Fruit fly (Drosophila melanogaster) whole organism, adult: ENCODE measurements around the gene CG5390.

ENCODE experiments used
- CG11617 ChIP-seq: fragments of 200-800 bp; sonication (Bioruptor generic); optimal IDR thresholded peaks from 2 replicates; lab custom pipeline; 2017; ENCODE audit warnings: mild to moderate bottlenecking, missing biosample characterization, missing genetic modification reagents, missing genetic modification characterization
- CG12768 ChIP-seq: fragments of 200-800 bp; sonication (Bioruptor generic); optimal IDR thresholded peaks from 2 replicates; lab custom pipeline; 2017; ENCODE audit warnings: missing biosample characterization, missing genetic modification characterization, mild to moderate bottlenecking, moderate library complexity, missing genetic modification reagents
- CG14711 ChIP-seq: fragments of 200-800 bp; sonication (Bioruptor generic); optimal IDR thresholded peaks from 2 replicates; lab custom pipeline; 2018; ENCODE audit warnings: missing biosample characterization, mild to moderate bottlenecking, missing genetic modification characterization, moderate library complexity
- CG1620 ChIP-seq: fragments of 200-800 bp; sonication (Bioruptor generic); optimal IDR thresholded peaks from 2 replicates; lab custom pipeline; 2016; ENCODE audit warnings: missing biosample characterization, missing genetic modification characterization
- CG33017 ChIP-seq: fragments of 200-800 bp; sonication (Bioruptor generic); optimal IDR thresholded peaks from 2 replicates; lab custom pipeline; 2018; ENCODE audit warnings: missing biosample characterization, mild to moderate bottlenecking, missing genetic modification characterization, moderate library complexity
- CG5204 ChIP-seq: fragments of 200-800 bp; sonication (Bioruptor generic); optimal IDR thresholded peaks from 2 replicates; lab custom pipeline; 2016; ENCODE audit warnings: missing biosample characterization, missing genetic modification characterization
- CG7045 ChIP-seq: fragments of 200-800 bp; sonication (Bioruptor generic); optimal IDR thresholded peaks from 2 replicates; lab custom pipeline; 2017; ENCODE audit warnings: missing biosample characterization, mild to moderate bottlenecking, missing genetic modification characterization
- CG7101 ChIP-seq: fragments of 200-800 bp; sonication (Bioruptor generic); optimal IDR thresholded peaks from 2 replicates; lab custom pipeline; 2018; ENCODE audit warnings: missing biosample characterization, mild to moderate bottlenecking, missing genetic modification characterization, moderate library complexity
- Clk ChIP-seq: fragments of 200-800 bp; sonication (Bioruptor generic); optimal IDR thresholded peaks from 2 replicates; lab custom pipeline; 2017; ENCODE audit warnings: missing biosample characterization, missing genetic modification characterization
- Crg-1 ChIP-seq: fragments of 200-800 bp; sonication (Bioruptor generic); optimal IDR thresholded peaks from 2 replicates; lab custom pipeline; 2016; ENCODE audit warnings: missing biosample characterization, missing genetic modification characterization
- Hr96 ChIP-seq: fragments of 200-800 bp; sonication (Bioruptor generic); optimal IDR thresholded peaks from 2 replicates; lab custom pipeline; 2016; ENCODE audit warnings: missing biosample characterization, missing genetic modification characterization
- Mnt ChIP-seq: fragments of 200-800 bp; sonication (Bioruptor generic); optimal IDR thresholded peaks from 2 replicates; lab custom pipeline; 2016; ENCODE audit warnings: missing biosample characterization, mild to moderate bottlenecking, missing genetic modification characterization
- bab1 ChIP-seq: fragments of 200-800 bp; sonication (Bioruptor generic); optimal IDR thresholded peaks from 3 replicates; lab custom pipeline; 2019; ENCODE audit warnings: missing biosample characterization, mild to moderate bottlenecking, missing genetic modification characterization, moderate library complexity
- cic ChIP-seq: fragments of 200-800 bp; sonication (Bioruptor generic); optimal IDR thresholded peaks from 2 replicates; lab custom pipeline; 2017; ENCODE audit warnings: missing biosample characterization, mild to moderate bottlenecking, missing genetic modification characterization, moderate library complexity
- cnc ChIP-seq, 2 experiments: fragments of >200 bp; optimal IDR thresholded peaks; 2 replicates each; lab custom pipeline; 2017
- kay ChIP-seq: fragments of 200-800 bp; sonication (Bioruptor generic); peaks from one replicate; lab custom pipeline; 2016; ENCODE audit warnings: missing biosample characterization, missing genetic modification characterization, borderline replicate concordance
- ovo ChIP-seq: fragments of 200-800 bp; sonication (Bioruptor generic); optimal IDR thresholded peaks from 2 replicates; lab custom pipeline; 2016; ENCODE audit warnings: missing biosample characterization, missing genetic modification characterization
- pad ChIP-seq: fragments of 200-800 bp; sonication (Bioruptor generic); optimal IDR thresholded peaks from 3 replicates; lab custom pipeline; 2017; ENCODE audit warnings: missing biosample characterization, missing genetic modification characterization, mild to moderate bottlenecking, moderate library complexity, missing genetic modification reagents
- tj ChIP-seq: fragments of 200-800 bp; sonication (Bioruptor generic); optimal IDR thresholded peaks from 3 replicates; lab custom pipeline; 2017; ENCODE audit warnings: missing biosample characterization, mild to moderate bottlenecking, missing genetic modification characterization, moderate library complexity
- toe ChIP-seq: fragments of 200-800 bp; sonication (Bioruptor generic); optimal IDR thresholded peaks from 2 replicates; lab custom pipeline; 2016; ENCODE audit warnings: missing biosample characterization, missing genetic modification characterization

Gene CG5390

DNA sequence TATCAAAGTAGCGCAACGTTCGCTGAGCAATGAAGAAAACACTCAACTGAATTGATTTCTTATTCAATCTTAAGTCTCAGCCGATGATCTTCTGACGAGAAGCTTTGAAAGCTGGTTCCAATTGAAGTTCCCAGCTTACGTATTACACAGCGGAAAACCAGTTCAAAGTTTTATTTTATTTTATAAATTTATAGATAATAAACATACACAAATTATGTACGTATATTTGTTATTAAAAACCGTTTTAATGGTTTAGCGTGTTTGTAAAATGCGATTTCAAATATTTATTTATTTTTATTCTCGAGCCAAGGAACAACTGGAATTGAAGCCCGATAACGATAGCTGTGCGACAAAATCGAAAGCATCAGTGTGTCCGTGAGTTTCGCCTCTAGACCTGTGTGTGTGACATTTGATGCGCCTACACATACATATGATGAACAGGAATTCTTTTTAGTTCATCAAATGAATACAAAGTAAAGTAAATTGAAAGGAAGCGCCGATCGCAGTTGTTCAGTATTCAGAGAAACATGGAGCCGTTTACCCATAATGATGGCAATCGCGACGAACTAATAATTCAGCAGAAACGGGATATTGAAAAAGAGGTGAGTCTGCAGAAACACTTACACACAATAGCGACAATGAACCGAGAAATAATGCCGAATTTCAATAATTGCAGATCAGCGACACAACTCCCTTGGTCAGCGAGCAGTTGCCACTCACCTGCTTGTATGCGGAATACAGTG lies at the start of gene CG5390, which contains the start of gene CG4968:
TSS of gene CG5390 (minus strand) at position 77 of the 743 bp plus-strand sequence.
TSS of gene CG4968 (plus strand) at position 405 of the 743 bp plus-strand sequence.
- TF ChIP-seq Hr96 (GFP tag; lab: Kevin White, UChicago) = no peak
- peak; percentile 59 for TF ChIP-seq CG11617 (GFP tag; lab: Kevin White, UChicago)
- TF ChIP-seq Clk (GFP tag; lab: Kevin White, UChicago) = peak; percentile 23
- TF ChIP-seq toe (GFP tag; lab: Kevin White, UChicago) = no peak
- peak; percentile 61 for TF ChIP-seq CG33017 (tag; lab: Kevin White, UChicago)
- TF ChIP-seq bab1 = peak; percentile 91
- TF ChIP-seq CG14711 = peak; percentile 77
- TF ChIP-seq CG1620 (GFP tag; lab: Kevin White, UChicago) = peak; percentile 57
- TF ChIP-seq CG7045 (GFP tag; lab: Kevin White, UChicago) = peak; percentile 64
- TF ChIP-seq ovo (GFP tag; lab: Kevin White, UChicago) = peak; percentile 51
- TF ChIP-seq Mnt (GFP tag; lab: Kevin White, UChicago) = peak; percentile 58
- peak; percentile 96 for TF ChIP-seq kay (GFP tag; lab: Kevin White, UChicago)
- TF ChIP-seq Crg-1 (GFP tag; lab: Kevin White, UChicago) = peak; percentile 36
- peak; percentile 22 for TF ChIP-seq cic
- TF ChIP-seq pad (GFP tag; lab: Kevin White, UChicago) = peak; percentile 58
- TF ChIP-seq CG12768 = peak; percentile 69
- TF ChIP-seq cnc (optimal IDR thresholded peaks at IDR 0.05; lab: Kevin White, UChicago) = no peak
- no peak for TF ChIP-seq CG5204 (GFP tag; lab: Kevin White, UChicago)
- TF ChIP-seq tj (GFP tag; lab: Kevin White, UChicago) = peak; percentile 72
- TF ChIP-seq CG7101 = peak; percentile 81

DNA sequence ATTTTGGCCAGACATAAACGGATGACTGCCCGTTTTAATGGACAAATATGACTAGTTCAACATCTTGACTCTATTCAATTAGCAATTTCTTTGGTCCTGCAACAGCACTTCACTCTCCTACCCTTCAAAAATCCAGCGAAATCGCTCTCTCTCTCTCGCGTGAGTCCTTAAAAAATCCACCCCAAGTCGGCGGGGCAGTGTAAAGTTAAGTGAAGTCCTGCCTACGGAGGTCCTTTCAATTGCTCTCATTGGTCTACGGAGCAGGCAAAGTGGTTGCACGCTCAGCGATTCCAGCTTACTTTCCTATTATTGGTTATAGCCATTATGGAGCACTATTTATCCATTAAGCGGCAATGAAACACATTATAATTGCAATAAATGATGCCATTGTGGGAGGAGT lies 47.5 kb upstream of the CG5390 start, which contains the start of gene CG34367:
TSS of gene CG34367 (minus strand) at position 35 of the 400 bp plus-strand sequence.
- TF ChIP-seq toe (GFP tag; lab: Kevin White, UChicago) (no peak), CG7045 (GFP tag; lab: Kevin White, UChicago) (no peak), bab1 (no peak), CG7101 (no peak), Hr96 (GFP tag; lab: Kevin White, UChicago) (no peak), ovo (GFP tag; lab: Kevin White, UChicago) (no peak), CG11617 (GFP tag; lab: Kevin White, UChicago) (no peak), Crg-1 (GFP tag; lab: Kevin White, UChicago) (no peak), CG33017 (tag; lab: Kevin White, UChicago) (no peak), CG12768 (no peak), CG1620 (GFP tag; lab: Kevin White, UChicago) (no peak)

DNA sequence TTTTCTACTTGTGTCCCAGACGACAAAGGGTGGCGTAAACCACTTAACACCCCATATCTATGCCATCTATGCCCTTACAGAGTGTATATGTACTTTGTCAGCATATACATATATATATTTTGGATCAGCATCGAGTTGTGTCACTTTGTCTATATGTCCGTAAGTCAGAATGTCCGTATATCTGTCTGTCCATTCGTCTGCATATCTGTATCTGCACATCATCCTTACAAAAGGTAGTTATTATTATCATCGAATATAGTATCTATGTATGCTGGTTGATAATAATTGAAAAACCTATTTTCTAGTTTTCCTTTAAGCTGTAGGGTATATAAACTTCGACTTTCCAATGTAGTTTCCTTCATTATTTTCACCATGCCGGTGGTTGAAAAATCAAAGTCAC lies 44.7 kb upstream of the CG5390 start:
- TF ChIP-seq CG33017 (tag; lab: Kevin White, UChicago) (no peak), tj (GFP tag; lab: Kevin White, UChicago) (no peak), bab1 (no peak), CG5204 (GFP tag; lab: Kevin White, UChicago) (no peak), CG7101 (no peak), CG12768 (no peak), pad (GFP tag; lab: Kevin White, UChicago) (no peak)

DNA sequence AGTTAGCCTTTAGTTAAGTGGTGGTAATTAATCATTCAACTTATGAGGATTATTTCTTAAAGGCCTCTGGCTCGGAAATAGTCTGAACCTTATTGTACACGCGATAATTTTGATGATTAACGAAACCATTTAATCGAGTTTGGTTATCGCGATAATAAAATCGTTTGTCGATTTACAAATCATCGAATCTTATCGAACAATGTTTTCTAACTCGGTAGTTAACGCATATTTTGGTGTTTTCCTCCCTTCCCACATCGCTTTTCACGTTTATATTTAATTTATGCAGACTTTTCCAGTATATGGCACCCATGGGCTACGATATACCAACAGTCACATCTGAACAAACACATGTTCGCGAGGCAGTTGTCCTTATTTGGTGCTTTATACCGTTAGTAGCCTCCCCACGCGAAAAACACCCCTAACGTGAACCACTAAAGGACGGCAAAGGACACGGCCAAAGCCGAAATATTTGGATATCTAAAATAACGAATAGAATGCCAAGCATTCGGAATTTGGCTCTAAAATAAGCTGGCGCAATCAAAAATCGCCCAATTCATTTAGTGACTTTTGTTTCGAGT lies 37.7 kb upstream of the CG5390 start, which contains the start of gene Frmd5:
TSS of gene Frmd5 (plus strand) at position 414 of the 578 bp plus-strand sequence.
- TF ChIP-seq toe (GFP tag; lab: Kevin White, UChicago) (no peak), pad (GFP tag; lab: Kevin White, UChicago) (no peak), Crg-1 (GFP tag; lab: Kevin White, UChicago) (no peak), Mnt (GFP tag; lab: Kevin White, UChicago) (no peak), CG33017 (tag; lab: Kevin White, UChicago) (no peak), CG7045 (GFP tag; lab: Kevin White, UChicago) (no peak), CG5204 (GFP tag; lab: Kevin White, UChicago) (no peak), tj (GFP tag; lab: Kevin White, UChicago) (no peak), kay (GFP tag; lab: Kevin White, UChicago) (no peak), cic (no peak), ovo (GFP tag; lab: Kevin White, UChicago) (no peak), Hr96 (GFP tag; lab: Kevin White, UChicago) (no peak), CG11617 (GFP tag; lab: Kevin White, UChicago) (no peak), CG14711 (no peak)

DNA sequence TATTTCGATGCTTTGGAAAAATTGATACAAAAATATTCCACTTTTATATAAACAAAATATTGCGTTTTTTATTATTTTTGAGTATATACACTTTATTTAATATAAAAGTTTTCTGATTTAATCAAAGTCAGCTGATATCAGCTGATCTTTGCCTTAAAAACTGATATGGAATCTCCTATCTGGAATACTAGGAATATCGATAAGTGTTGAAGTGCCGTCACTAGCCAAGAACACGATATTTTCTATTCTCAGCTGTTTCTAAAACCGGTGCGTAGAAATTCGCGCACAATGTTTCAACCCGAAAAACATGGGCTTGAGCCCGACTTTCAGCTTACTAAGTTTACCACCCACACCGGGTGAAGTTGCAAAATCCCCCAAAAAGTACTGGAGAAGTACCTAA lies 36.1 kb upstream of the CG5390 start, which contains the start of gene Sps2:
TSS of gene Sps2 (plus strand) at position 124 of the 400 bp plus-strand sequence.
- TF ChIP-seq CG11617 (GFP tag; lab: Kevin White, UChicago) = peak; percentile 19
- no peak for TF ChIP-seq kay (GFP tag; lab: Kevin White, UChicago)
- TF ChIP-seq tj (GFP tag; lab: Kevin White, UChicago) = peak; percentile 25
- no peak for TF ChIP-seq Crg-1 (GFP tag; lab: Kevin White, UChicago)
- peak; percentile 16 for TF ChIP-seq cic
- TF ChIP-seq CG5204 (GFP tag; lab: Kevin White, UChicago) = no peak
- peak; percentile 69 for TF ChIP-seq bab1
- no peak for TF ChIP-seq toe (GFP tag; lab: Kevin White, UChicago)
- TF ChIP-seq CG14711 = peak; percentile 12
- TF ChIP-seq Mnt (GFP tag; lab: Kevin White, UChicago) = peak; percentile 22
- TF ChIP-seq CG12768 = no peak
- peak; percentile 15 for TF ChIP-seq CG7101
